Fruit fly (Drosophila melanogaster): Measurements from ENCODE around the gene CG6766.

dm6 chr2L:12055837-12056388 lies 15.4 kb upstream of the CG6766 start, which contains the start of the genes JhI-21, RpL7-like and CG34164:
- no peak for TF ChIP-seq psq (optimal IDR thresholded peaks at IDR 0.05)
- no peak for TF ChIP-seq h (optimal IDR thresholded peaks at IDR 0.05)

Measured in Kc167 (cell line).